Worm (Caenorhabditis elegans): ENCODE measurements around the gene che-12.
"Not testable (repeated sequence)": the region's sequence is repeated elsewhere in the genome, so short reads cannot be mapped to it uniquely, and the experiment has no call there.

che-12 gene

ce11 chrV:10352928-10353427 is 45.8 kb upstream of the che-12 start, which contains the start of gene nol-56 (continued):
- TF ChIP-seq hmg-1.1 (GFP tag; IDR thresholded peaks at IDR 0.05), result peak; percentile 68
- no peak for TF ChIP-seq egl-43 (GFP tag; IDR thresholded peaks at IDR 0.05)
- TF ChIP-seq tag-97 (GFP tag; IDR thresholded peaks at IDR 0.05), result no peak

- TF ChIP-seq nhr-77 (tag; optimal IDR thresholded peaks at IDR 0.05) (no peak), mes-2 (tag; optimal IDR thresholded peaks at IDR 0.05; ENCODE audit: poor library complexity, severe bottlenecking) (peak; percentile 8), lin-38 (GFP tag; IDR thresholded peaks at IDR 0.05) (0 out of 2 replicates have a peak, but pooled peaks have one; percentile 10), daf-16 (GFP tag; optimal IDR thresholded peaks at IDR 0.05) (no peak), daf-16 (tag; optimal IDR thresholded peaks at IDR 0.05) (peak; percentile 25), ceh-28 (tag; optimal IDR thresholded peaks at IDR 0.05) (no peak), lim-7 (GFP tag; IDR thresholded peaks at IDR 0.05) (no peak)
Observed at ce11 chrV:10350054-10350453, 42.9 kb upstream of the che-12 start, which contains the start of gene K07C5.9. Gene K07C5.9, minus strand, starts transcription at chrV:10350154.

DNA sequence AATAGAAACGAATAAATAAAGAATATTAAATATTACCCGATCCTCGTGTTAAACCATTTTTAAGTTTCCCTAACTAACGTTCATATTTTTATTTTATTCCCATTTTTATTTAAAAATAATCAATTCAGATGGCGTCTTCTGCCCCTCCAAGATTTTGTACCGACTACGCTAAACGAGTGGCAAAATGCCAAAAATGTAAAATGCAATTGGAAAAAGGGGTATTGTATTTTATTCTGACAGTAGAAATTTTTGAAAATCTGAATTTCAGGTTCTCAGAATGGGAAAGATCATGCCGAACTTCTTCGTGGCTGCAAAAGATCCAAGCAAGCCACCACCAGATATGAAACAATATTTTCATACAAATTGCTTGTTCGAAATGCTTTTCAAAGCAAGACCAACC is 35.7 kb upstream of the che-12 start, which contains the start of gene K07C5.3:
Gene K07C5.3, plus strand, starts transcription at position 129 of the 400 bp plus-strand sequence.
- TF ChIP-seq fos-1 (tag; optimal IDR thresholded peaks at IDR 0.05), result no peak
- peak; percentile 27; the same call in 1 of the 2 replicates for TF ChIP-seq lin-38 (GFP tag; IDR thresholded peaks at IDR 0.05)
- TF ChIP-seq unc-62 (GFP tag; optimal IDR thresholded peaks at IDR 0.05 in 1 of 2), result no peak
- TF ChIP-seq unc-62 (tag; optimal IDR thresholded peaks at IDR 0.05), result no peak
- peak; percentile 12; the same call in 1 of the 2 replicates for TF ChIP-seq vab-7 (GFP tag; IDR thresholded peaks at IDR 0.05)

- TF ChIP-seq aha-1 (tag), result peak; percentile 93
- peak; percentile 95 for TF ChIP-seq nhr-48 (tag; optimal IDR thresholded peaks at IDR 0.05)
- peak; percentile 84 for TF ChIP-seq lin-1 (GFP tag; IDR thresholded peaks at IDR 0.05)
- TF ChIP-seq nhr-41 (GFP tag; IDR thresholded peaks at IDR 0.05), result peak; percentile 24; the same call in 1 of the 2 replicates
- peak in 1 of 2 experiments; percentile 21 for TF ChIP-seq lsy-2 (tag; optimal IDR thresholded peaks at IDR 0.05)
- TF ChIP-seq ctbp-1 (GFP tag; IDR thresholded peaks at IDR 0.05), result peak; percentile 91
- TF ChIP-seq hmg-1.1 (GFP tag; IDR thresholded peaks at IDR 0.05), result peak; percentile 90
- TF ChIP-seq F37D6.2 (tag; optimal IDR thresholded peaks at IDR 0.05), result peak; percentile 67
- TF ChIP-seq mep-1 (tag; optimal IDR thresholded peaks at IDR 0.05), result peak; percentile 32
- TF ChIP-seq dve-1 (tag; optimal IDR thresholded peaks at IDR 0.05; ENCODE audit: insufficient read depth), result peak; percentile 9
- TF ChIP-seq snpc-1.2 (GFP tag; IDR thresholded peaks at IDR 0.05), result peak; percentile 82
- TF ChIP-seq egl-43 (GFP tag; IDR thresholded peaks at IDR 0.05), result peak; percentile 94
- peak; percentile 93 for TF ChIP-seq dmd-6 (GFP tag; IDR thresholded peaks at IDR 0.05)
- peak; percentile 55 for TF ChIP-seq F10B5.3 (tag; optimal IDR thresholded peaks at IDR 0.05)
- peak; percentile 80 for TF ChIP-seq rbr-2 (tag; optimal IDR thresholded peaks at IDR 0.05)
- peak; percentile 89 for TF ChIP-seq D1046.2 (GFP tag; IDR thresholded peaks at IDR 0.05)
- TF ChIP-seq nhr-42 (GFP tag; IDR thresholded peaks at IDR 0.05), result peak; percentile 92
- 0 out of 2 replicates have a peak, but pooled peaks have one; percentile 11 for TF ChIP-seq Y105C5A.15 (GFP tag; IDR thresholded peaks at IDR 0.05)
- TF ChIP-seq spr-3 (GFP tag; optimal IDR thresholded peaks at IDR 0.05), result peak; percentile 54
- TF ChIP-seq set-16 (GFP tag; IDR thresholded peaks at IDR 0.05), result peak; percentile 63
- TF ChIP-seq lin-29 (GFP tag; IDR thresholded peaks at IDR 0.05), result peak; percentile 92
- TF ChIP-seq dmd-9 (GFP tag; IDR thresholded peaks at IDR 0.05), result peak; percentile 94
- TF ChIP-seq nhr-6 (tag; optimal IDR thresholded peaks at IDR 0.05), result peak; percentile 0
- TF ChIP-seq nhr-102 (tag; optimal IDR thresholded peaks at IDR 0.05), result peak; percentile 86
- TF ChIP-seq zfp-3 (GFP tag; conservative IDR thresholded peaks at IDR 0.05), result peak; percentile 93
- TF ChIP-seq zip-11 (GFP tag; IDR thresholded peaks at IDR 0.05), result 0 out of 2 replicates have a peak, but pooled peaks have one; percentile 23
- TF ChIP-seq php-3 (GFP tag; IDR thresholded peaks at IDR 0.05), result peak; percentile 91
- peak; percentile 54 for TF ChIP-seq mxl-3 (GFP tag; optimal IDR thresholded peaks at IDR 0.05)
- TF ChIP-seq saeg-2 (GFP tag; IDR thresholded peaks at IDR 0.05), result peak; percentile 90
- peak in 1 of 2 experiments; percentile 51 for TF ChIP-seq daf-16 (GFP tag; optimal IDR thresholded peaks at IDR 0.05)
- not testable (repeated sequence) for TF ChIP-seq daf-16, pha-4 (tag; optimal IDR thresholded peaks at IDR 0.05)
- TF ChIP-seq vab-7 (GFP tag; IDR thresholded peaks at IDR 0.05), result peak; percentile 78
- peak; percentile 91 for TF ChIP-seq pha-4 (GFP tag; IDR thresholded peaks at IDR 0.05)
- TF ChIP-seq hlh-11 (tag; optimal IDR thresholded peaks at IDR 0.05), result peak; percentile 88
Observed at ce11 chrV:10341905-10342328, 34.7 kb upstream of the che-12 start, which contains the start of gene K07C5.13. Gene K07C5.13, plus strand, starts transcription at chrV:10342055.

Measured in whole organism, L4 larva.